Worm (Caenorhabditis elegans): ENCODE measurements around the gene T26A8.3.

DNA sequence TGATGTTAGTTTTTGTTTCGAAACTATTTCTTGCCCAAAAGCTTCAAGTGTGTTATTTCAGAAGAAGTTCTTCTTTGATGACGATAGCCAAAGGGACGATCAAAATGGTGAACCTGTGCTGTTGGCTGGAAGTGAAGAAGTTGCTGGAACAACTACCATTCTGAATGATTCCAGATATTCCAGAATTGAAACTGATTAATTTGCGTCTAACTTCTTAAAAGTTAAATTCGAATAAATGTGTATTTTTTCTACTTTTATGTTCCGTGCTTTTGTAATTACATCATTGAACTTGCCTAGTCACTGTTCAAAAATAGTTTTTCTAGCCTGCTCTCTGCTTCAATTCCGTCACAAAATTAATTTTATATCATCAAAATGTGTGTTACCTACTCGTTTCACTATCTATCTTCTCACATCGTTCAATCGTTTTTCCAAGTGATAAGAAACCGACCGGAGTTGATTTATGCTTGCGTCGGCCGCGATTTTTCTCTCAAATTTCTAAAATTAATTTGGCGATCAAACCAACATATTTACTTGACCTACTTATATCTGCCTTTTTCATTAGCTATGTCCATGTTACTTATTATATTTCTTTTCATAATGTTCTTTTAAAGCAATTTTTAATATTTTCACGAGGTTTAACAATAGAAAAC lies 48.7 kb upstream of the T26A8.3 start:
- TF ChIP-seq tab-1 (GFP tag; IDR thresholded peaks at IDR 0.05) (no peak), ztf-29 (GFP tag; IDR thresholded peaks at IDR 0.05) (no peak), cog-1 (tag; optimal IDR thresholded peaks at IDR 0.05) (no peak)
